Worm (Caenorhabditis elegans): Measurements from ENCODE around the gene nlp-56.
"Not testable (repeated sequence)": the region's sequence is repeated elsewhere in the genome, so short reads cannot be mapped to it uniquely, and the experiment has no call there.

The nlp-56 gene

ce11 chrIV:14793900-14794624 is 9.5 kb upstream of the nlp-56 start:
- TF ChIP-seq unc-62 (GFP tag; optimal IDR thresholded peaks at IDR 0.05): no peak

DNA sequence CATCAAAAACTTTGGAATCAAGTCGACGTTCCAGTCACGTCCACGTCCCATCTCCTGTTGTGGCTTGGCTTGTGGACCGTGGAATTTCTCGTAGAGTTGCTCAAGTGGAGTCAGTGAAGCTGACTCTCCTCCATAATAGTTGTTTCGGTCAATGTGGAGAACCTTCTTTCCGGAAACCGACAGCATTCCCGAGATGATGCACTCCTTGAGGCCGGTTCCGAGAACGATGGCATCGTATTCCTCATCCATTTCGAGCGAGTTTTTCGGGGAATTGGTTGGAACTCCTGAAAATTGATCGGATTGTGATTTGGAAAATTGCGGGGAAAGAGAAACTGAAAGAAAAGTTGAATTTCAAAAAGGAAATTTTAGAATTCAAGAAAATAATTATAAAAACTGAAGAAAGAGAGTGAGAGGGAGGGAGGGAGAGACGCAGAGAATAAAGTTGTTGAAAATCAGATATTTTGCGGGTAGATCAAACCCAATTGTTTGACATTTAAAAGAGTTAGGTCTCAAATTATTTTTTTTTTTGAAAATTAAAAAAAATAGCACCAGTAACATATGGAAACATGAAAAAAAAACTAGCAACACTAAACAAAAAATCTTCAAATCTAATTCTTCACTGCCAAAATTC is 8.2 kb upstream of the nlp-56 start, which contains the start of gene gdi-1:
Gene gdi-1 (minus strand): TSS at position 286 of the 631 bp plus-strand sequence.
- no peak for TF ChIP-seq unc-62 (GFP tag; optimal IDR thresholded peaks at IDR 0.05)

- TF ChIP-seq unc-62 (GFP tag; optimal IDR thresholded peaks at IDR 0.05): no peak
Measured at ce11 chrIV:14790579-14790978, 6.0 kb upstream of the nlp-56 start.

- TF ChIP-seq unc-62 (GFP tag; optimal IDR thresholded peaks at IDR 0.05): no peak
Measured at ce11 chrIV:14786374-14787136, 2.0 kb upstream of the nlp-56 start, which contains the start of gene melo-1. Gene melo-1, plus strand, starts transcription at chrIV:14787031.

- TF ChIP-seq unc-62 (GFP tag; optimal IDR thresholded peaks at IDR 0.05): no peak
Measured at ce11 chrIV:14782211-14782610, 2.3 kb downstream of the nlp-56 start, which contains the start of gene Y57G11C.1130. Gene Y57G11C.1130, plus strand, starts transcription at chrIV:14782511.

DNA sequence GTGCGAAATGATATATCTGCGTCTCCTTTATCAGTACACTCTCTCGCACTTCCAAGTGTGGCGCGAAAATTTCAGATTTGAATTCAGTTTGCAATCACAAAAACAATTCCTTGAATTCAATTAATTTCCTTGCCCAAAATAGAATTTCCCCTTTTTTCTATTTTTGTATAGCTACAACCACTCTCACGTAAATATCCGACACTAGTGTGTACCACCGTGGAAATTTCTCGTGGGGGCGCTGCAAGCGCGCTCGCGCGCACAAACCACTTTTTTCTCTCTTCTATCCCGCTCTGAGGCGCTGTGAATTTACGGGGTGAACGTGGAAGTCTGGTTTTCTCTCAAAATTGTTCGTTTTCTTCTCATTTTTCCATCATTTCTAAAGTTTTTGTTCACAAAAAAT is 3.0 kb downstream of the nlp-56 start, which contains the start of gene Y57G11C.8:
Gene Y57G11C.8 (plus strand): TSS at position 301 of the 400 bp plus-strand sequence.
- no peak for TF ChIP-seq unc-62 (GFP tag; optimal IDR thresholded peaks at IDR 0.05)

ce11 chrIV:14774454-14774853 is 10.1 kb downstream of the nlp-56 start, which contains the start of gene Y57G11C.51:
Gene Y57G11C.51, minus strand, starts transcription at chrIV:14774554.
- not testable (repeated sequence) for TF ChIP-seq unc-62 (GFP tag; optimal IDR thresholded peaks at IDR 0.05)

DNA sequence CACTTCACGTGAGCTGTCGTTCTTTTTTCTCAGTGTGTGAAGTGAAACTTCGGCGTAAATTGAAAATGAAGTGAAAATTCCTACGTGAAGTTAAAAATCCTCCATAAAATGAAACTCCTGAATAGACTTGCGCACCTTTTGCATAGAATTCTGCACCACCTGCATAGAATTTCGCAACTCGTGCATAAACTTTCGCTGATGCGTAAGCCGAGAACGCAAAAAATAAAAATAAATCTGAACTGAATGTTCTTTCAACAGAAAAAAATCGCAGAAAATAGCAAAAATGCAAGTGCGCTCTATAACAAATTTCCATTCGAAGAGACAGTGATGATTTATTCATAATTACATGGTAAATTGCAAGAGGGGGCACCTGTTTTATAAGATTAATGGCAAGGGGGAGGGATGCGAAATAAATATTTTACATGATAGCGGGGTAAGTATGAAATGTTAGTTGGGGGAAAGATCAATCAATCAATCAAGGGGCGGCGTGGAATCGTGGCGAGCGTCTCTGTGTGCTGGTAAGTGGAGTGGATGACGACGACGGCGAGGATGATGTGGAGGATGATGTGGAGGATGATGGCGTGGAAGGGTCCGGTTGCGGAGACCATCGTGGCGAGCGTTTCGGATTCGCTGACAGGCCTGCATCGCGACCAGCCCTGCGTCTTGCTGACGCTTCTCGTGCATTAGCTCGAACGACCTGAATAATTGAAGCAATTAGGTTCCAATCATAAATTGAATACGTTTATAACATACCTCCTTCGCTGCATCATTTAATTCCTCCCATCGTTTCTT is 11.1 kb downstream of the nlp-56 start, which contains the start of gene Y57G11C.36:
Gene Y57G11C.36 (minus strand): TSS at position 502 of the 792 bp plus-strand sequence.
- TF ChIP-seq unc-62 (GFP tag; optimal IDR thresholded peaks at IDR 0.05): no peak

DNA sequence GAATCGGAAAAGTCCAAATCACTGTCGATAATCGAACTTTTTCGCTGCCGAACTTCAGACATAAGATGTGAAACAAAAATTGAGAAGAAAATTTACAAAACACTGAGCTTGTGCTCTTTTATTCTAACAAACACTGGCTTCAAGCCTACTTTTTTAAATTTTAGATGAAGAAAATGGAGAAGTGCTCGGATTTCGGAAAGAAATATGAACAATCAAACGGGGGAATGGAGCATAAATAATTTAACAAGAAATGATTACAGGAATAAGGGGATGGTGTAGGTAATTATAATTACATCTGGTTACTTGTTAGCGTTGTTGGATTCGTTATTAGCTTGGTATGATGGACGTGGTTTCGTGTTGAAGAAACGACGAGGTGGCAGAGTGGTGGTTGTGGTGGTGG is 13.2 kb downstream of the nlp-56 start, which contains the start of gene degl-1:
Gene degl-1 (minus strand): TSS at position 101 of the 400 bp plus-strand sequence.
- TF ChIP-seq unc-62 (GFP tag; optimal IDR thresholded peaks at IDR 0.05): no peak

- TF ChIP-seq unc-62 (GFP tag; optimal IDR thresholded peaks at IDR 0.05): no peak
Measured at ce11 chrIV:14770663-14771062, 13.9 kb downstream of the nlp-56 start.

DNA sequence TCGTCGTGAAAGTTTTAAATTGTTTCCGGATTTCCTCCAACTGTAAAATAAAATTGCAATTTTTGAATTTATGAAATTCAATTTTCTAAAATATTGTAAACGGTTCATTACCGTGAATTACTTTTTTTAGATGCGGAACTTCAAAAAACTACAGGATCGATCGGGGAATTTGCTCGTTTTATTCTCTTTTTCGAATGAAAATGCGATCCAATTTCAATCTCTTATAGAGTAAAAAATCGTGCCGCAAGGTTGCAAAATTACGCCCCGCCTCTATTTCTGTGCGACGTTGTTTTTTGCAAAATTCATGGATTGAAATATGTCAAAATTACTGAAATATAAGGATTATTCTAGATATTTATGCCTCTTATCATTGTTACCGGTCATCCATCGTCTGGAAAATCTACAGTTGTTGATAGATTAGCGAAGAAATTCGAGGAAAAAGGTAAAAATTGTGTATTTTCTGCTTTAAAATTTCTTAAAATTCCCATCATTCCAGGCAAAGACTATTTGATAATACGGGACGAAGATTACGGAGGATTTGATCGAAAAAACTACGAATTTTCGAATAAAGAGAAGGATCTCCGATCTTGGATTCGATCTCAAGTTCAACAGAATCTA is 15.2 kb downstream of the nlp-56 start, which contains the start of gene Y57G11C.43:
Gene Y57G11C.43 (plus strand): TSS at position 224 of the 618 bp plus-strand sequence.
- no peak for TF ChIP-seq unc-62 (GFP tag; optimal IDR thresholded peaks at IDR 0.05)

DNA sequence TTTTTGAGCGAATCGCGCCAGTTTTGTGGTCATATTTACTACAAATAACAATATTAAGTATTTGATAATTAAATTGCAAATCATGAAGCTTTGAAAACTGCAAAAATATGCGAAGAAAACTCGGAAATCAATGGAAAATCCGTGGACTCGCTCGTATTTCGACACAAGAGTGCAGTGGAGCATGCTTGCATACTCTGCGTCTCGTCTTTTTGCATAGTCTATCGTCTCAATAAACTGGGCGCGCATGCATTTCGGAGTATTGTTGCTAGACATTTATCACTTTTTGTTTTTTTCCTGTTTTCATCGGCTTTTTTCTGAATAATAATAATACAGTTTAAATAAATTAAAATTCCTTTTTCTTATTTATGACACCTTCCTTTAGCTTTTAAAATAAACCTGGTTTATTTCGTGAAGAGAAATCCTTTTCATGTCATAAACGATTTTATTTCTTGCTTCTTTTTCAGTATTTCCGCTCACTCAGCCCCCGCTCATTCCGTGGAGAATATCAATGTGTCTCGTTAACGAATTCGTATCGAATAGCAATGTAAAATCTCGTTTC is 16.8 kb downstream of the nlp-56 start, which contains the start of the genes mrps-7 and Y57G11C.3:
Gene mrps-7 (minus strand): TSS at position 38 of the 559 bp plus-strand sequence.
Gene Y57G11C.3 (plus strand): TSS at position 509 of the 559 bp plus-strand sequence.
- no peak for TF ChIP-seq unc-62 (GFP tag; optimal IDR thresholded peaks at IDR 0.05)

ce11 chrIV:14766382-14766781 is 18.2 kb downstream of the nlp-56 start, which contains the start of gene vti-1:
Gene vti-1, minus strand, starts transcription at chrIV:14766665.
- no peak for TF ChIP-seq unc-62 (GFP tag; optimal IDR thresholded peaks at IDR 0.05)

- TF ChIP-seq unc-62 (GFP tag; optimal IDR thresholded peaks at IDR 0.05): no peak
Measured at ce11 chrIV:14765336-14765735, 19.2 kb downstream of the nlp-56 start, which contains the start of gene Y57G11C.5. Gene Y57G11C.5, minus strand, starts transcription at chrIV:14765436.
